Worm (Caenorhabditis elegans) whole organism, young adult: ENCODE results near the gene F26F12.8.

Experiments
- C06A6.2 ChIP-seq: fragments of 200-800 bp; sonication (Bioruptor generic); conservative IDR thresholded peaks from 2 replicates; pipeline ENCODE4 v1.3.6; 2022; ENCODE audit warnings: missing genetic modification characterization, missing compliant biosample characterization
- ekl-4 ChIP-seq: fragments of 200-800 bp; sonication (Bioruptor generic); IDR thresholded peaks from 2 replicates; pipeline ENCODE4 v1.3.6; 2022; ENCODE audit warnings: missing genetic modification reagents, missing genetic modification characterization, missing compliant biosample characterization
- snpc-4 ChIP-seq, 5 experiments: fragments of 150-350 bp in 1 of 5; sonication (generic microtip) in 4 of 5; optimal IDR thresholded peaks; 2 replicates each; lab custom pipeline; 2014 to 2018; ENCODE audit warnings: missing genetic modification characterization in 5 of 5, missing biosample characterization in 3 of 5, antibody characterized with exemption in 2 of 5, mild to moderate bottlenecking in 2 of 5, missing compliant biosample characterization in 2 of 5, missing genotype in 2 of 5, moderate library complexity in 2 of 5, missing genetic modification reagents in 1 of 5

DNA sequence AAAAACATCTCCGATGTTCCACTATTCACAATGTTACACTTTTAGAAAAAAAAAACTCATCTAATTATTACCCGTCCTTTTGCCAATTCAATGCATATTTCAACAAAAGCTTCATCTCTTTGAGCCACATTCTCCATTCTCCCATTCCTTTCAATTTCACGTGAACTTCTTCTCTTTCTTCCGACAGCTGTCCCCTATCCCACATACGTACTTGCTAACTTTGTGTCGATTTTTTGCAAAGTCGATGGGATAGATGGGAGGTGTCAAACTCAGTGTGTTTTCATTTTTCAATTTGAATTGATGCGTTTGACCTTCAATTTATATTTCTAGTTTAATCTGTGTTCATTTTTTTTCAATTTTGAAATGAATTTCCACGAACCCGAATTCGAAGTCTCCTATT lies 28.9 kb upstream of the F26F12.8 start:
- TF ChIP-seq snpc-4 (GFP tag; optimal IDR thresholded peaks at IDR 0.05; lab: Kevin White, UChicago) (no peak), snpc-4 (tag; optimal IDR thresholded peaks at IDR 0.05; lab: Kevin White, UChicago) (no peak), C06A6.2 (no peak), ekl-4 (GFP tag; lab: Robert Waterston, UW) (no peak)
